Fruit fly (Drosophila melanogaster): ENCODE measurements around the gene Gr22f.

The Gr22f gene

dm6 chr2L:1756351-1756750 is at the start of gene Gr22f:
Gene Gr22f, minus strand, starts transcription at chr2L:1756451.
- no peak for TF ChIP-seq ey (GFP tag; optimal IDR thresholded peaks at IDR 0.05)
- TF ChIP-seq GATAd (GFP tag; optimal IDR thresholded peaks at IDR 0.05): no peak
- TF ChIP-seq brk (GFP tag; optimal IDR thresholded peaks at IDR 0.05): no peak
- no peak for TF ChIP-seq Jra (GFP tag; optimal IDR thresholded peaks at IDR 0.05)
- no peak for TF ChIP-seq Sp1 (GFP tag; optimal IDR thresholded peaks at IDR 0.05)
- TF ChIP-seq tai (GFP tag; optimal IDR thresholded peaks at IDR 0.05): no peak
- TF ChIP-seq Myc (optimal IDR thresholded peaks at IDR 0.05): no peak
- TF ChIP-seq CG9705 (GFP tag; optimal IDR thresholded peaks at IDR 0.05): no peak

dm6 chr2L:1794817-1795216 is 38.6 kb upstream of the Gr22f start, which contains the start of gene Gr22a:
Gene Gr22a, minus strand, starts transcription at chr2L:1794917.
- TF ChIP-seq CrebA (GFP tag; optimal IDR thresholded peaks at IDR 0.05; ENCODE audit: borderline replicate concordance) (no peak), lola (GFP tag; optimal IDR thresholded peaks at IDR 0.05) (no peak), OdsH (GFP tag; optimal IDR thresholded peaks at IDR 0.05) (no peak)

dm6 chr2L:1793168-1793567 is 36.9 kb upstream of the Gr22f start, which contains the start of gene Gr22b:
Gene Gr22b, minus strand, starts transcription at chr2L:1793268.
- TF ChIP-seq CG9705 (GFP tag; optimal IDR thresholded peaks at IDR 0.05) (no peak), Dif (GFP tag; optimal IDR thresholded peaks at IDR 0.05; ENCODE audit: partially characterized antibody) (no peak), Jra (GFP tag; optimal IDR thresholded peaks at IDR 0.05) (no peak), sv (GFP tag; optimal IDR thresholded peaks at IDR 0.05) (no peak), Abd-B (GFP tag; optimal IDR thresholded peaks at IDR 0.05) (no peak), woc (GFP tag; optimal IDR thresholded peaks at IDR 0.05) (no peak), CrebA (GFP tag; optimal IDR thresholded peaks at IDR 0.05; ENCODE audit: borderline replicate concordance) (no peak), Hr78 (GFP tag; optimal IDR thresholded peaks at IDR 0.05) (no peak), dmrt93B (GFP tag; optimal IDR thresholded peaks at IDR 0.05) (no peak), GATAd (GFP tag; optimal IDR thresholded peaks at IDR 0.05) (no peak)

- TF ChIP-seq psq (GFP tag; optimal IDR thresholded peaks at IDR 0.05) (no peak), dl (GFP tag; optimal IDR thresholded peaks at IDR 0.05; ENCODE audit: insufficient read depth in 1 of 2, partially characterized antibody in 2 of 2) (no peak), Myc (optimal IDR thresholded peaks at IDR 0.05) (no peak), h (GFP tag; optimal IDR thresholded peaks at IDR 0.05) (no peak), CG9705 (GFP tag; optimal IDR thresholded peaks at IDR 0.05) (no peak), GATAd (GFP tag; optimal IDR thresholded peaks at IDR 0.05) (no peak), woc (GFP tag; optimal IDR thresholded peaks at IDR 0.05) (no peak)
Measured at dm6 chr2L:1791723-1792122, 35.5 kb upstream of the Gr22f start, which contains the start of gene Gr22c. Gene Gr22c, minus strand, starts transcription at chr2L:1791823.

dm6 chr2L:1790261-1790660 is 34.0 kb upstream of the Gr22f start, which contains the start of gene Gr22d:
Gene Gr22d, minus strand, starts transcription at chr2L:1790361.
- TF ChIP-seq tai (GFP tag; optimal IDR thresholded peaks at IDR 0.05) (no peak), foxo (GFP tag; optimal IDR thresholded peaks at IDR 0.05) (no peak), rgr (GFP tag; optimal IDR thresholded peaks at IDR 0.05) (no peak), Dfd (GFP tag; optimal IDR thresholded peaks at IDR 0.05) (no peak), Hnf4 (GFP tag; optimal IDR thresholded peaks at IDR 0.05) (no peak), Mio (GFP tag; optimal IDR thresholded peaks at IDR 0.05) (no peak), HLH106 (tag; optimal IDR thresholded peaks at IDR 0.05) (no peak), woc (GFP tag; optimal IDR thresholded peaks at IDR 0.05) (no peak), brk (GFP tag; optimal IDR thresholded peaks at IDR 0.05) (no peak), jim (GFP tag; optimal IDR thresholded peaks at IDR 0.05) (no peak), psq (GFP tag; optimal IDR thresholded peaks at IDR 0.05) (no peak), h (GFP tag; optimal IDR thresholded peaks at IDR 0.05) (no peak), CG32264 (GFP tag; optimal IDR thresholded peaks at IDR 0.05) (no peak), lola (GFP tag; optimal IDR thresholded peaks at IDR 0.05) (no peak), ey (GFP tag; optimal IDR thresholded peaks at IDR 0.05) (no peak), Vsx2 (GFP tag; optimal IDR thresholded peaks at IDR 0.05; ENCODE audit: partially characterized antibody) (no peak), pan (optimal IDR thresholded peaks at IDR 0.05) (no peak)

dm6 chr2L:1787929-1788328 is 31.7 kb upstream of the Gr22f start:
- TF ChIP-seq CG32264 (GFP tag; optimal IDR thresholded peaks at IDR 0.05) (no peak), dsf (GFP tag; optimal IDR thresholded peaks at IDR 0.05; ENCODE audit: borderline replicate concordance) (no peak)

All from whole organism, wandering third instar larva.